Worm (Caenorhabditis elegans): ENCODE results near the gene bath-33.

The bath-33 gene

DNA sequence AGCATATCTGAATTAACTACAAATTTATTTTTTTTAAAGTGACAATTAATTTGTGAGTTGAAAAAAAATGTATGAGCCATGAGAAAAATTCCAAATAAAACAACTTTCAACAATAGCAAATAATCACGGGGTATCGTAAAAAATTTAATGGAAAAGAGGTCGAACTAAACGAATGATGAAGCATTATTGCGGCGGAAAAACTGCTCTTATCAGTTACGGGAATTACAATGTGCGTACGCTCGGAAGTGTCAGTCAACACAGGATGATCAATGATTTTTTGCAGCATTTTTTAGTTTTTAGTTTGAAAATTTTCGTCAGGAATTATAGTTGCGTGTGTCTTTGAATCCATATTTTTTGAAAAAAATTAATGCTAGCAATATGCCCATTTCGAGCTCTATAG lies 29.2 kb downstream of the bath-33 start:
- no peak for TF ChIP-seq lim-7 (GFP tag; IDR thresholded peaks at IDR 0.05)
- no peak for TF ChIP-seq daf-16 (GFP tag; optimal IDR thresholded peaks at IDR 0.05)
- no peak for TF ChIP-seq daf-16 (tag; optimal IDR thresholded peaks at IDR 0.05)
- TF ChIP-seq spr-3 (GFP tag; optimal IDR thresholded peaks at IDR 0.05), result no peak
- peak; percentile 30 for TF ChIP-seq hlh-11 (tag; optimal IDR thresholded peaks at IDR 0.05)
- TF ChIP-seq dmd-6 (GFP tag; IDR thresholded peaks at IDR 0.05), result peak; percentile 79
- TF ChIP-seq pqm-1 (tag; optimal IDR thresholded peaks at IDR 0.05), result peak; percentile 92
- no peak for TF ChIP-seq lin-15B (tag; optimal IDR thresholded peaks at IDR 0.05)
- TF ChIP-seq nhr-76 (tag; optimal IDR thresholded peaks at IDR 0.05), result no peak
- peak; percentile 70 for TF ChIP-seq nhr-28 (tag; optimal IDR thresholded peaks at IDR 0.05)
- TF ChIP-seq nhr-237 (tag; optimal IDR thresholded peaks at IDR 0.05), result no peak
- TF ChIP-seq nhr-42 (GFP tag; IDR thresholded peaks at IDR 0.05), result no peak

DNA sequence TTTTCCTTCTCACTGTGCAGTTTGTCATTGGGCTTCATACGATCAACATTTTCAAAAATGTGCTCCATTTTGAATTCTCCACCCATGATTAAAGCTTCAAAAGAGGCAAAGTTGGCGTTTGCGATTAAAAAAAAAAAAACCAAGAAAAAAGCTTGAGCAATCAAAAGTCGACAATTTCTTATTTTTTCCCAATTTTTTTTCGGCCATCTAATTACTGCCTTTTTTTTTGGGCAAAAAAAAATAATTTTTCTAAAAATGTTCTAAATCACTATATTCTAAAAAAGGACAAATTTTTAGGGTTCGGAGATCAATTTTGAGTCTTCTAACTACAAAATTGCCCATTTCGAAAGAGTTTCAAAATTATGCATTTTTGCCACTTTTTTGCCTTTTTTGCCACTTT lies 29.9 kb downstream of the bath-33 start, which contains the start of gene K05F6.10:
TSS of gene K05F6.10 (minus strand) at position 101 of the 400 bp plus-strand sequence.
- no peak for TF ChIP-seq mep-1 (tag; optimal IDR thresholded peaks at IDR 0.05)
- no peak for TF ChIP-seq zip-11 (GFP tag; IDR thresholded peaks at IDR 0.05)

DNA sequence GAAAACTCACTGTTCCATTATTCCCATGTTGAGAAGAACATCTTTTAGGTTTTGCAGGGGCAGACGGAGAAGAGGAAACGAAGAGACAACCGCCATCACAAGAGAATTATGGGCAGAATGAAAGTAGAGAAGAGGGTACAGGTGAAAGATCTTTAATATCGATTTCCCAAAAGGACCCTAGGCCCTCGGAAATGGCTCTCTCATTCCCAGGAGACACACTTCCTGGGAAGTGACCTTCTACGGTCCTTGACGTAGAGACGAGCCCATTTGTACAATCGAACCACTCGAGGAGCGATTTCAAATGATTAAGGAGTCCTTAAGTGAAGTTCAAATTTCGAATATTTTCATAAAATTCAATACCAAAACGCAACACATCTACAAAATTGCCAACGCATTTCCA lies 34.9 kb downstream of the bath-33 start, which contains the start of gene fbxb-46:
TSS of gene fbxb-46 (minus strand) at position 101 of the 400 bp plus-strand sequence.
- no peak for TF ChIP-seq skn-1 (tag; optimal IDR thresholded peaks at IDR 0.05)
- no peak for TF ChIP-seq nhr-41 (GFP tag; IDR thresholded peaks at IDR 0.05)
- no peak for TF ChIP-seq php-3 (GFP tag; IDR thresholded peaks at IDR 0.05)
- no peak for TF ChIP-seq snpc-1.2 (GFP tag; IDR thresholded peaks at IDR 0.05)
- TF ChIP-seq zip-11 (GFP tag; IDR thresholded peaks at IDR 0.05), result no peak
- no peak for TF ChIP-seq saeg-2 (GFP tag; IDR thresholded peaks at IDR 0.05)
- no peak for TF ChIP-seq zag-1 (tag; optimal IDR thresholded peaks at IDR 0.05)
- TF ChIP-seq unc-62 (GFP tag; optimal IDR thresholded peaks at IDR 0.05 in 1 of 2), result no peak
- TF ChIP-seq unc-62 (tag; optimal IDR thresholded peaks at IDR 0.05), result no peak
- TF ChIP-seq fos-1 (tag; optimal IDR thresholded peaks at IDR 0.05), result no peak
- TF ChIP-seq F44E2.7 (GFP tag; IDR thresholded peaks at IDR 0.05), result no peak
- TF ChIP-seq Y48G9A.11 (GFP tag; IDR thresholded peaks at IDR 0.05), result no peak
- TF ChIP-seq ztf-11 (tag; optimal IDR thresholded peaks at IDR 0.05), result no peak
- no peak for TF ChIP-seq ceh-82 (tag; optimal IDR thresholded peaks at IDR 0.05)
- no peak for TF ChIP-seq tra-1 (GFP tag; IDR thresholded peaks at IDR 0.05)
- no peak for TF ChIP-seq F10B5.3 (tag; optimal IDR thresholded peaks at IDR 0.05)
- no peak for TF ChIP-seq cey-2 (tag; optimal IDR thresholded peaks at IDR 0.05; ENCODE audit: borderline replicate concordance, insufficient read depth)

DNA sequence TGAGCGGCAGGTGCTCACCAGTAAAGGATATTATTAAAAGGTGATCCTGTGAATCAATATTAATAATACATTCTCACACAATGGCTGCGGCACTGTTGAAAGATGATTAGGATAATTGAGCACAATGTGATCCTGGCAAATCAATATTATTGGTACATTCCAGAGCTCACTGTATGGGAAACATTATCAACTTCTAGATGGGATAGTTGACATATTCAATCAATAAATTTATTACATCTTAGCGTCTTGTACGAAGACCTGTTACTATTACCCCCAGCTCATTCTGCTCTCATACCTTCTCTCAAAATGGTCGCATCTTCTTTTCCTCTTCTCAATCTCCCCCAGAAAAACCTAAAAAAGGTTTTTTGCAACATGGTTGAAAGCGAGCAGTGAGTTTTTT lies 37.8 kb downstream of the bath-33 start, which contains the start of gene fbxb-49:
TSS of gene fbxb-49 (plus strand) at position 301 of the 400 bp plus-strand sequence.
- TF ChIP-seq aha-1 (tag) (peak; percentile 71), madf-5 (GFP tag; IDR thresholded peaks at IDR 0.05) (no peak), lin-15B (tag; optimal IDR thresholded peaks at IDR 0.05) (no peak), php-3 (GFP tag; IDR thresholded peaks at IDR 0.05) (no peak), nhr-10 (tag; optimal IDR thresholded peaks at IDR 0.05) (no peak)

DNA sequence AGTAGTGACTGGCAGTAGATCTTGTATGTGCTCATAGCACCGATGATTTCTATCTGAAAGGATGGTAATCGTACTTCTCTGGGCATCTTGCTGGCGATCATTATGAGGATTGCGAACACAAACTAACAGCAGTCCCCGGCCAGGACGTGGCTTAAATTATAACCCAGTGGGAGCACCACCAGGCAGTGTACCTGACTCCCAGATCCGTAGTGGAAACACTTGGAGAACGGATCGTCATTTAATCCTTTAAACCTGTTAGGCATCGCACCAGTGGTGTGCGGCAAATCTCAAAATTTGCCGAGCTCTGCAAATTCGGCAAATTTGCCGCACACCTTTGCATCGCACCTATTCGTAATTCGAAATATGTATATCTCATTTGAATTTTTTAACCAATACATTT lies 38.3 kb downstream of the bath-33 start, which contains the start of gene K05F6.8:
TSS of gene K05F6.8 (minus strand) at position 101 of the 400 bp plus-strand sequence.
- TF ChIP-seq F10B5.3 (tag; optimal IDR thresholded peaks at IDR 0.05) (no peak), mdt-29 (GFP tag; IDR thresholded peaks at IDR 0.05) (no peak), nhr-42 (GFP tag; IDR thresholded peaks at IDR 0.05) (no peak)

DNA sequence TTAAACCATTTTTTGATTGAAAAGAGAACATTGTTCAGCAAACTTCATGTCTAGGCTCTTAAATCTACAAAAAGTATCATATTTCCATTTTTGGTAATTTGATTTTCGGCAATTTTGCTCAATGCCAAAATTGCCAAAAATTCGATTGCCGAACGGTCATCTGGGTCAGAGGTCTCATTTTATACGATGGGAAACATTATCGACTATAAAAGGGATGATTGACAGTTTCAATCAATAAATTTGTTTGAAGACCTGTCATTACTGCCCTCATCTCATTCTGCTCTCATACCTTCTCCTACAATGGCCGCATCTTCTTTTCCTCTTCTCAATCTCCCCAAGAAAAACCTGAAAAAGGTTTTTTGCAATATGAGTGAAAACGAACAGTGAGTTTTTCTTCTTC lies 44.1 kb downstream of the bath-33 start, which contains the start of gene K05F6.14:
TSS of gene K05F6.14 (plus strand) at position 301 of the 400 bp plus-strand sequence.
- no peak for TF ChIP-seq attf-4 (tag; optimal IDR thresholded peaks at IDR 0.05)
- TF ChIP-seq jun-1 (tag; optimal IDR thresholded peaks at IDR 0.05), result no peak
- TF ChIP-seq fkh-10 (GFP tag; optimal IDR thresholded peaks at IDR 0.05), result no peak
- no peak for TF ChIP-seq egl-43 (GFP tag; IDR thresholded peaks at IDR 0.05)
- TF ChIP-seq hif-1 (tag; optimal IDR thresholded peaks at IDR 0.05), result no peak
- TF ChIP-seq D1046.2 (GFP tag; IDR thresholded peaks at IDR 0.05), result no peak
- no peak for TF ChIP-seq lin-38 (GFP tag; IDR thresholded peaks at IDR 0.05)

Measured in whole organism, L4 larva.